Worm (Caenorhabditis elegans) whole organism, L2 larva: ENCODE measurements around the gene mltn-6.

Experiments
- alr-1 ChIP-seq: fragments of 150-350 bp; optimal IDR thresholded peaks from 2 replicates; lab custom pipeline; 2014; ENCODE audit warnings: missing biosample characterization, missing genetic modification characterization
- aly-2 ChIP-seq: fragments of 150-350 bp; optimal IDR thresholded peaks from 2 replicates; lab custom pipeline; 2014; ENCODE audit warnings: missing biosample characterization, missing genetic modification characterization
- crh-2 ChIP-seq: sonication (generic microtip); optimal IDR thresholded peaks from 2 replicates; lab custom pipeline; 2017; ENCODE audit warnings: missing biosample characterization, missing genetic modification characterization
- fos-1 ChIP-seq: fragments of 150-350 bp; optimal IDR thresholded peaks from 2 replicates; lab custom pipeline; 2014; ENCODE audit warnings: missing biosample characterization, missing genetic modification characterization
- lin-13 ChIP-seq: fragments of 150-350 bp; optimal IDR thresholded peaks from 2 replicates; lab custom pipeline; 2014; ENCODE audit warnings: missing biosample characterization, missing genetic modification reagents, missing genetic modification characterization
- nhr-21 ChIP-seq: fragments of 150-350 bp; optimal IDR thresholded peaks from 2 replicates; lab custom pipeline; 2014; ENCODE audit warnings: missing biosample characterization, missing genetic modification characterization
- snpc-4 ChIP-seq: fragments of 150-350 bp; optimal IDR thresholded peaks from 2 replicates; lab custom pipeline; 2014; ENCODE audit warnings: missing biosample characterization, missing genetic modification characterization

- no peak for TF ChIP-seq fos-1 (tag; lab: Kevin White, UChicago)
- TF ChIP-seq snpc-4, result no peak
- no peak for TF ChIP-seq aly-2 (tag; lab: Kevin White, UChicago)
- no peak for TF ChIP-seq lin-13 (GFP tag; lab: Kevin White, UChicago)
- TF ChIP-seq crh-2 (tag; lab: Kevin White, UChicago), result no peak
- no peak for TF ChIP-seq nhr-21 (tag; lab: Kevin White, UChicago)
- no peak for TF ChIP-seq alr-1 (tag; lab: Kevin White, UChicago)
Observed at ce11 chrV:359466-359865, 5.3 kb upstream of the mltn-6 start, which contains the start of gene T22H9.1.
